Worm (Caenorhabditis elegans): Measurements from ENCODE around the gene nhr-198.

The nhr-198 gene

ce11 chrV:15721431-15721830, 27.6 kb downstream of the nhr-198 start:
- TF ChIP-seq hlh-4 (tag; optimal IDR thresholded peaks at IDR 0.05) (peak; percentile 95), elt-2 (tag; optimal IDR thresholded peaks at IDR 0.05) (no peak)

- TF ChIP-seq Y116A8C.19 (tag; optimal IDR thresholded peaks at IDR 0.05; ENCODE audit: borderline replicate concordance) (no peak), efl-3 (GFP tag; optimal IDR thresholded peaks at IDR 0.05) (no peak), mef-2 (tag; optimal IDR thresholded peaks at IDR 0.05) (no peak), unc-86 (tag; optimal IDR thresholded peaks at IDR 0.05) (no peak), nhr-237 (tag; optimal IDR thresholded peaks at IDR 0.05) (no peak), skn-1 (tag; optimal IDR thresholded peaks at IDR 0.05) (no peak), ceh-63 (GFP tag; optimal IDR thresholded peaks at IDR 0.05) (no peak), elt-3 (tag; optimal IDR thresholded peaks at IDR 0.05) (no peak)
These were observed 28.1 kb downstream of the nhr-198 start, which contains the start of gene srh-140 for ce11 chrV:15721888-15722287. TSS of gene srh-140 (plus strand) at chrV:15722188.

ce11 chrV:15726610-15727009, 32.8 kb downstream of the nhr-198 start, which contains the start of the genes irld-57 and sfxn-1.3:
TSS of gene irld-57 (minus strand) at chrV:15726710.
TSS of gene sfxn-1.3 (plus strand) at chrV:15726841.
- no peak for TF ChIP-seq nhr-20 (tag; optimal IDR thresholded peaks at IDR 0.05)
- TF ChIP-seq tlp-1 (tag; optimal IDR thresholded peaks at IDR 0.05) = no peak
- TF ChIP-seq zip-4 (GFP tag; optimal IDR thresholded peaks at IDR 0.05) = no peak
- no peak for TF ChIP-seq hlh-17 (GFP tag; optimal IDR thresholded peaks at IDR 0.05; ENCODE audit: borderline replicate concordance)
- TF ChIP-seq aha-1 (tag; optimal IDR thresholded peaks at IDR 0.05) = no peak
- no peak for TF ChIP-seq lin-39 (tag; optimal IDR thresholded peaks at IDR 0.05)
- TF ChIP-seq xbp-1 (tag; optimal IDR thresholded peaks at IDR 0.05) = no peak
- no peak for TF ChIP-seq aly-2 (tag; optimal IDR thresholded peaks at IDR 0.05)
- no peak for TF ChIP-seq fkh-4 (tag; optimal IDR thresholded peaks at IDR 0.05; ENCODE audit: borderline replicate concordance)
- TF ChIP-seq grh-1 (GFP tag; IDR thresholded peaks at IDR 0.05) = no peak
- no peak for TF ChIP-seq ceh-82 (tag; optimal IDR thresholded peaks at IDR 0.05)

- no peak for TF ChIP-seq grh-1 (GFP tag; IDR thresholded peaks at IDR 0.05)
- no peak for TF ChIP-seq mab-9 (GFP tag; IDR thresholded peaks at IDR 0.05)
- no peak for TF ChIP-seq lsy-2 (tag; optimal IDR thresholded peaks at IDR 0.05)
- no peak for TF ChIP-seq nhr-85 (tag)
- TF ChIP-seq ceh-8 (GFP tag; optimal IDR thresholded peaks at IDR 0.05) = no peak
- TF ChIP-seq mdl-1 (tag; optimal IDR thresholded peaks at IDR 0.05) = no peak
- no peak for TF ChIP-seq lir-3 (tag; optimal IDR thresholded peaks at IDR 0.05; ENCODE audit: poor library complexity)
- TF ChIP-seq unc-30 (tag; optimal IDR thresholded peaks at IDR 0.05) = no peak
- no peak for TF ChIP-seq dpl-1 (GFP tag; optimal IDR thresholded peaks at IDR 0.05)
- TF ChIP-seq nhr-84 (tag; optimal IDR thresholded peaks at IDR 0.05) = no peak
- TF ChIP-seq unc-86 (tag; optimal IDR thresholded peaks at IDR 0.05) = no peak
- TF ChIP-seq C16A3.4 (tag; optimal IDR thresholded peaks at IDR 0.05) = no peak
- no peak for TF ChIP-seq ama-1 (optimal IDR thresholded peaks at IDR 0.05)
- no peak for TF ChIP-seq sptf-1 (tag; optimal IDR thresholded peaks at IDR 0.05)
These were observed 36.7 kb downstream of the nhr-198 start, which contains the start of gene Y6E2A.10 for ce11 chrV:15730459-15730858. TSS of gene Y6E2A.10 (minus strand) at chrV:15730559.

ce11 chrV:15732209-15732608, 38.4 kb downstream of the nhr-198 start, which contains the start of gene str-38:
TSS of gene str-38 (minus strand) at chrV:15732309.
- no peak for TF ChIP-seq nhr-12 (tag; optimal IDR thresholded peaks at IDR 0.05)
- TF ChIP-seq fkh-4 (tag; optimal IDR thresholded peaks at IDR 0.05; ENCODE audit: borderline replicate concordance) = no peak
- TF ChIP-seq nhr-237 (tag; optimal IDR thresholded peaks at IDR 0.05) = no peak
- TF ChIP-seq pag-3 (tag; optimal IDR thresholded peaks at IDR 0.05; ENCODE audit: borderline replicate concordance, insufficient read depth) = no peak
- no peak for TF ChIP-seq vab-15 (tag; optimal IDR thresholded peaks at IDR 0.05)
- no peak for TF ChIP-seq elt-3 (tag; optimal IDR thresholded peaks at IDR 0.05)
- no peak for TF ChIP-seq jun-1 (tag; optimal IDR thresholded peaks at IDR 0.05)
- TF ChIP-seq elt-2 (tag; optimal IDR thresholded peaks at IDR 0.05) = no peak
- TF ChIP-seq nhr-11 (tag; optimal IDR thresholded peaks at IDR 0.05) = no peak
- TF ChIP-seq rnt-1 (tag; optimal IDR thresholded peaks at IDR 0.05) = no peak
- TF ChIP-seq pqm-1 (tag; optimal IDR thresholded peaks at IDR 0.05) = no peak
- no peak for TF ChIP-seq pax-3 (tag; optimal IDR thresholded peaks at IDR 0.05)
- no peak for TF ChIP-seq nhr-20 (tag; optimal IDR thresholded peaks at IDR 0.05)
- TF ChIP-seq aly-2 (tag; optimal IDR thresholded peaks at IDR 0.05) = no peak
- TF ChIP-seq lin-35 (GFP tag; optimal IDR thresholded peaks at IDR 0.05) = no peak
- no peak for TF ChIP-seq zag-1 (tag; optimal IDR thresholded peaks at IDR 0.05)
- TF ChIP-seq hlh-4 (tag; optimal IDR thresholded peaks at IDR 0.05) = no peak
- no peak for TF ChIP-seq irx-1 (tag; optimal IDR thresholded peaks at IDR 0.05)
- no peak for TF ChIP-seq nhr-90 (tag; optimal IDR thresholded peaks at IDR 0.05; ENCODE audit: poor library complexity)
